Fruit fly (Drosophila melanogaster): ENCODE results near the gene nkd.

Gene nkd

dm6 chr3L:19048761-19049160, 3.5 kb upstream of the nkd start (continued):
- TF ChIP-seq Hr51 (GFP tag; optimal IDR thresholded peaks at IDR 0.05) (no peak), eve (GFP tag; optimal IDR thresholded peaks at IDR 0.05) (peak in 1 of 2 experiments; percentile 65), croc (GFP tag; conservative IDR thresholded peaks at IDR 0.05) (no peak), CG10209 (GFP tag; optimal IDR thresholded peaks at IDR 0.05) (no peak), sr (GFP tag; IDR thresholded peaks at IDR 0.05) (0 out of 3 replicates have a peak, but pooled peaks have one; percentile 22), CG11695 (GFP tag; IDR thresholded peaks at IDR 0.05) (no peak), grn (GFP tag; optimal IDR thresholded peaks at IDR 0.05) (peak; percentile 56), CG16863 (GFP tag; optimal IDR thresholded peaks at IDR 0.05) (no peak), oc (tag; optimal IDR thresholded peaks at IDR 0.05) (peak; percentile 68), unc-4 (GFP tag; IDR thresholded peaks at IDR 0.05; ENCODE audit: partially characterized antibody) (no peak), CG2129 (GFP tag; IDR thresholded peaks at IDR 0.05; ENCODE audit: partially characterized antibody) (no peak)

- TF ChIP-seq CG7372 (GFP tag; IDR thresholded peaks at IDR 0.05), result no peak
- no peak for TF ChIP-seq CG17612 (GFP tag; IDR thresholded peaks at IDR 0.05)
- TF ChIP-seq CG1832 (GFP tag; optimal IDR thresholded peaks at IDR 0.05), result no peak
- TF ChIP-seq CG4328 (GFP tag; optimal IDR thresholded peaks at IDR 0.05), result peak; percentile 21
- TF ChIP-seq bcd (GFP tag; optimal IDR thresholded peaks at IDR 0.05), result no peak
- TF ChIP-seq CG7556 (GFP tag; optimal IDR thresholded peaks at IDR 0.05), result no peak
- no peak for TF ChIP-seq CG1647 (GFP tag; optimal IDR thresholded peaks at IDR 0.05)
- TF ChIP-seq CG2678 (tag; optimal IDR thresholded peaks at IDR 0.05), result no peak
- TF ChIP-seq CG10565 (GFP tag; optimal IDR thresholded peaks at IDR 0.05), result no peak
- peak; percentile 65 for TF ChIP-seq Ets65A (GFP tag)
- TF ChIP-seq kni (GFP tag; optimal IDR thresholded peaks at IDR 0.05), result peak; percentile 71
- TF ChIP-seq CG2875 (GFP tag; optimal IDR thresholded peaks at IDR 0.05), result no peak
- TF ChIP-seq H15 (GFP tag; IDR thresholded peaks at IDR 0.05), result no peak
- TF ChIP-seq Dp (GFP tag; optimal IDR thresholded peaks at IDR 0.05), result no peak
- no peak for TF ChIP-seq D19A (tag; optimal IDR thresholded peaks at IDR 0.05)
- TF ChIP-seq CG32767 (GFP tag; IDR thresholded peaks at IDR 0.05), result no peak
- no peak for TF ChIP-seq CG11695 (GFP tag; IDR thresholded peaks at IDR 0.05)
- TF ChIP-seq CG5245 (GFP tag; optimal IDR thresholded peaks at IDR 0.05), result no peak
- no peak for TF ChIP-seq crc (GFP tag; optimal IDR thresholded peaks at IDR 0.05)
- TF ChIP-seq toy (GFP tag; IDR thresholded peaks at IDR 0.05), result no peak
- no peak for TF ChIP-seq HLH3B (GFP tag; IDR thresholded peaks at IDR 0.05)
- peak; percentile 34; the same call in 1 of the 2 replicates for TF ChIP-seq crol (GFP tag; IDR thresholded peaks at IDR 0.05)
- TF ChIP-seq CG3065 (GFP tag; optimal IDR thresholded peaks at IDR 0.05), result no peak
- TF ChIP-seq bab2 (GFP tag; optimal IDR thresholded peaks at IDR 0.05), result no peak
- 0 out of 2 replicates have a peak, but pooled peaks have one; percentile 5 for TF ChIP-seq CG9932 (GFP tag; IDR thresholded peaks at IDR 0.05)
- TF ChIP-seq tin (GFP tag; optimal IDR thresholded peaks at IDR 0.05), result no peak
- TF ChIP-seq CG34422 (GFP tag; IDR thresholded peaks at IDR 0.05), result no peak
- no peak for TF ChIP-seq CG10654 (GFP tag; optimal IDR thresholded peaks at IDR 0.05)
- no peak for TF ChIP-seq nau (GFP tag; optimal IDR thresholded peaks at IDR 0.05)
- no peak for TF ChIP-seq jing (GFP tag; optimal IDR thresholded peaks at IDR 0.05)
- TF ChIP-seq grau (tag; optimal IDR thresholded peaks at IDR 0.05), result no peak
- TF ChIP-seq gsb-n (tag; optimal IDR thresholded peaks at IDR 0.05), result no peak
- no peak for TF ChIP-seq Mad (GFP tag; optimal IDR thresholded peaks at IDR 0.05)
- TF ChIP-seq Nf-YC (tag; optimal IDR thresholded peaks at IDR 0.05), result no peak
- TF ChIP-seq odd (GFP tag; optimal IDR thresholded peaks at IDR 0.05), result no peak
- TF ChIP-seq Dip2 (GFP tag; IDR thresholded peaks at IDR 0.05), result no peak
- no peak for TF ChIP-seq CG32772 (GFP tag; IDR thresholded peaks at IDR 0.05)
- TF ChIP-seq Stat92E (GFP tag; optimal IDR thresholded peaks at IDR 0.05), result peak in 1 of 3 experiments; percentile 85
- TF ChIP-seq chinmo (GFP tag; IDR thresholded peaks at IDR 0.05; ENCODE audit: partially characterized antibody), result 0 out of 4 replicates have a peak, but pooled peaks have one; percentile 37
- no peak for TF ChIP-seq esg (GFP tag; conservative IDR thresholded peaks at IDR 0.05)
Observed at dm6 chr3L:19048257-19048656, 3.0 kb upstream of the nkd start.
